Worm (Caenorhabditis elegans) whole organism, L4/young adult: ENCODE data around the gene F23A7.3.

Experiments used
- W03F9.2 ChIP-seq: fragments of 150-350 bp; optimal IDR thresholded peaks from 2 replicates; lab custom pipeline; 2014; ENCODE audit warnings: missing biosample characterization, missing genetic modification characterization
- dao-5 ChIP-seq: sonication (generic microtip); optimal IDR thresholded peaks from 2 replicates; lab custom pipeline; 2016; ENCODE audit warnings: missing genotype, missing genetic modification characterization, moderate library complexity, missing compliant biosample characterization
- him-1 ChIP-seq: sonication (generic microtip); optimal IDR thresholded peaks from 2 replicates; lab custom pipeline; 2016; ENCODE audit warnings: missing genotype, missing genetic modification reagents, missing genetic modification characterization, missing compliant biosample characterization

DNA sequence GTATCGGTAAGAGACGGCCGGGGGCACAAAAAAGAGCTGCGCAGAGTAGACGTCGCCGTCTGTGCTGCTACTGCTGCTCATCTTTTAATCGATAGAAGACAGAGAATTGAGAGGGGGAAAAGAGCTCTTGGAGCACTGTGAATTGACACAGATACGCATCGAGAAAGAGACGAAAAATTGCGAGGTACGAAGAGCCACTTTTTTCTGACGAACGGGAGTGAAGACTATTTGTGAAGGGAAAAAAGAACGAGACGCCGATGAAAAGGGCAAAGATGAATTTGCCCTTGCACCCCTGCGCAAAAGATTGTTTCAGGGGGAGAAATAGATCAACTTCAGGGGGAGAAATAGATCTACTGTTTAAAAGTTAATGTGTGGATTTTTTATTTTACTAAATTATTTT is 17.6 kb upstream of the F23A7.3 start:
- TF ChIP-seq him-1 (tag; lab: Kevin White, UChicago) = peak; percentile 60
- no peak for TF ChIP-seq dao-5
- no peak for TF ChIP-seq W03F9.2
